Worm (Caenorhabditis elegans) whole organism, L4 larva: ENCODE results near the gene str-111.

Experiments used
- D1046.2 ChIP-seq: fragments of 200-800 bp; sonication (Bioruptor generic); IDR thresholded peaks from 2 replicates; pipeline ENCODE4 v1.3.6; 2022; ENCODE audit warnings: missing genetic modification characterization, missing compliant biosample characterization
- ceh-32 ChIP-seq: sonication (generic microtip); optimal IDR thresholded peaks from 2 replicates; lab custom pipeline; 2016; ENCODE audit warnings: mild to moderate bottlenecking, missing genetic modification characterization, missing compliant biosample characterization; ENCODE audit not compliant: poor library complexity
- ctbp-1 ChIP-seq: fragments of 200-800 bp; sonication (Bioruptor generic); IDR thresholded peaks from 2 replicates; pipeline ENCODE4 v1.3.6; 2022; ENCODE audit warnings: missing genetic modification reagents, missing genetic modification characterization, missing compliant biosample characterization
- egl-43 ChIP-seq: fragments of 200-800 bp; sonication (Bioruptor generic); IDR thresholded peaks from 2 replicates; pipeline ENCODE4 v1.3.6; 2022; ENCODE audit warnings: missing genetic modification reagents, missing genetic modification characterization, missing compliant biosample characterization
- unc-62 ChIP-seq, 3 experiments: fragments of 150-350 bp in 1 of 3; sonication (generic microtip); optimal IDR thresholded peaks in 2 of 3; peaks in 1 of 3; 1 replicate in 1 of 3; 2 replicates in 2 of 3; lab custom pipeline; 2014 to 2017; ENCODE audit warnings: missing biosample characterization in 3 of 3, missing genetic modification characterization in 3 of 3, missing genetic modification reagents in 3 of 3, missing genotype in 1 of 3

ce11 chrV:16160087-16160486 is 8.8 kb downstream of the str-111 start:
- TF ChIP-seq egl-43 (GFP tag; lab: Robert Waterston, UW) (no peak), D1046.2 (GFP tag; lab: Robert Waterston, UW) (no peak), unc-62 (GFP tag; optimal IDR thresholded peaks at IDR 0.05 in 1 of 2; lab: Kevin White, UChicago) (no peak), unc-62 (tag; optimal IDR thresholded peaks at IDR 0.05; lab: Kevin White, UChicago) (no peak), ceh-32 (tag; lab: Kevin White, UChicago) (no peak), ctbp-1 (GFP tag; lab: Robert Waterston, UW) (no peak)
